Fruit fly (Drosophila melanogaster) whole organism, embryonic: ENCODE data around the gene Or74a.

Experiments used
- Atf3 ChIP-seq: fragments of 200-800 bp; sonication (Bioruptor generic); optimal IDR thresholded peaks from 3 replicates; lab custom pipeline; 2016; ENCODE audit warnings: missing biosample characterization, missing genetic modification characterization
- Atf6 ChIP-seq: fragments of 200-800 bp; sonication (Bioruptor generic); IDR thresholded peaks from 2 replicates; pipeline ENCODE4 v1.3.6; 2022; ENCODE audit warnings: missing biosample characterization, missing genetic modification characterization
- CG10209 ChIP-seq: fragments of 200-800 bp; sonication (Bioruptor generic); optimal IDR thresholded peaks from 3 replicates; lab custom pipeline; 2017; ENCODE audit warnings: missing biosample characterization, mild to moderate bottlenecking, missing genetic modification characterization, missing genetic modification reagents
- CG10274 ChIP-seq: fragments of 200-800 bp; sonication (Bioruptor generic); optimal IDR thresholded peaks from 3 replicates; lab custom pipeline; 2017; ENCODE audit warnings: missing biosample characterization, mild to moderate bottlenecking, missing genetic modification characterization
- CG10565 ChIP-seq: fragments of 200-800 bp; sonication (Bioruptor generic); optimal IDR thresholded peaks from 3 replicates; lab custom pipeline; 2016; ENCODE audit warnings: missing biosample characterization, mild to moderate bottlenecking, missing genetic modification characterization
- CG10959 ChIP-seq: fragments of 200-800 bp; sonication (Bioruptor generic); IDR thresholded peaks from 2 replicates; pipeline ENCODE4 v1.3.6; 2022; ENCODE audit warnings: missing biosample characterization, missing genetic modification characterization
- CG11085 ChIP-seq: fragments of 200-800 bp; sonication (Bioruptor generic); IDR thresholded peaks from 2 replicates; pipeline ENCODE4 v1.3.6; 2022; ENCODE audit warnings: missing biosample characterization, missing genetic modification characterization
- CG12104 ChIP-seq: fragments of 200-800 bp; sonication (Bioruptor generic); optimal IDR thresholded peaks from 3 replicates; lab custom pipeline; 2016; ENCODE audit warnings: missing biosample characterization, missing genetic modification characterization
- CG12155 ChIP-seq: fragments of 200-800 bp; sonication (Bioruptor generic); optimal IDR thresholded peaks from 3 replicates; lab custom pipeline; 2016; ENCODE audit warnings: missing biosample characterization, missing genetic modification characterization
- CG15269 ChIP-seq: fragments of 200-800 bp; sonication (Bioruptor generic); optimal IDR thresholded peaks from 2 replicates; lab custom pipeline; 2018; ENCODE audit warnings: missing biosample characterization, mild to moderate bottlenecking, missing genetic modification characterization, moderate library complexity
- CG17359 ChIP-seq: fragments of 200-800 bp; sonication (Bioruptor generic); optimal IDR thresholded peaks from 3 replicates; lab custom pipeline; 2018; ENCODE audit warnings: missing biosample characterization, mild to moderate bottlenecking, missing genetic modification characterization, moderate library complexity
- CG18011 ChIP-seq: fragments of 200-800 bp; sonication (Bioruptor generic); optimal IDR thresholded peaks from 2 replicates; lab custom pipeline; 2017; ENCODE audit warnings: missing biosample characterization, missing genetic modification characterization, mild to moderate bottlenecking, moderate library complexity, missing genotype
- CG2129 ChIP-seq: fragments of 200-800 bp; sonication (Bioruptor generic); IDR thresholded peaks from 2 replicates; pipeline ENCODE4 v1.3.6; 2022; ENCODE audit warnings: missing biosample characterization, missing genetic modification characterization; ENCODE audit not compliant: partially characterized antibody
- CG31365 ChIP-seq: fragments of 200-800 bp; sonication (Bioruptor generic); optimal IDR thresholded peaks from 2 replicates; lab custom pipeline; 2018; ENCODE audit warnings: missing biosample characterization, mild to moderate bottlenecking, missing genetic modification characterization
- CG34376 ChIP-seq: fragments of 200-800 bp; sonication (Bioruptor generic); optimal IDR thresholded peaks from 2 replicates; lab custom pipeline; 2018; ENCODE audit warnings: missing biosample characterization, mild to moderate bottlenecking, missing genetic modification characterization
- CG4820 ChIP-seq: fragments of 200-800 bp; sonication (Bioruptor generic); optimal IDR thresholded peaks from 3 replicates; lab custom pipeline; 2016; ENCODE audit warnings: missing biosample characterization, missing genetic modification characterization
- CG6254 ChIP-seq: fragments of 200-800 bp; sonication (Bioruptor generic); optimal IDR thresholded peaks from 3 replicates; lab custom pipeline; 2017; ENCODE audit warnings: mild to moderate bottlenecking, missing biosample characterization, missing genetic modification reagents, missing genetic modification characterization
- CG6854 ChIP-seq: fragments of 200-800 bp; sonication (Bioruptor generic); optimal IDR thresholded peaks from 3 replicates; lab custom pipeline; 2017; ENCODE audit warnings: missing biosample characterization, mild to moderate bottlenecking, missing genetic modification characterization
- CG7357 ChIP-seq: fragments of 200-800 bp; sonication (Bioruptor generic); IDR thresholded peaks from 3 replicates; pipeline ENCODE4 v1.3.6; 2022; ENCODE audit warnings: missing biosample characterization, missing genetic modification characterization
- CG8924 ChIP-seq: fragments of 200-800 bp; optimal IDR thresholded peaks from 3 replicates; lab custom pipeline; 2019; ENCODE audit warnings: missing biosample characterization, mild to moderate bottlenecking, missing genetic modification characterization, moderate library complexity
- CHES-1-like ChIP-seq: fragments of 200-800 bp; sonication (Bioruptor generic); optimal IDR thresholded peaks from 2 replicates; lab custom pipeline; 2016; ENCODE audit warnings: missing biosample characterization, missing genetic modification characterization
- CoRest ChIP-seq: fragments of 200-800 bp; sonication (Bioruptor generic); optimal IDR thresholded peaks from 3 replicates; lab custom pipeline; 2018; ENCODE audit warnings: missing biosample characterization, mild to moderate bottlenecking, missing genetic modification characterization, moderate library complexity
- Dbx ChIP-seq: fragments of 200-800 bp; sonication (Bioruptor generic); IDR thresholded peaks from 3 replicates; pipeline ENCODE4 v1.3.6; 2022; ENCODE audit warnings: missing biosample characterization, missing genetic modification characterization
- H15 ChIP-seq: fragments of 200-800 bp; sonication (Bioruptor generic); IDR thresholded peaks from 3 replicates; pipeline ENCODE4 v1.3.6; 2022; ENCODE audit warnings: missing biosample characterization, missing genetic modification characterization
- Jarid2 ChIP-seq: fragments of 200-800 bp; sonication (Bioruptor generic); optimal IDR thresholded peaks from 3 replicates; lab custom pipeline; 2017; ENCODE audit warnings: mild to moderate bottlenecking, missing biosample characterization, missing genetic modification reagents, missing genetic modification characterization
- Kr ChIP-seq: fragments of 200-800 bp; sonication (Bioruptor generic); optimal IDR thresholded peaks from 2 replicates; lab custom pipeline; 2017; ENCODE audit warnings: missing biosample characterization, mild to moderate bottlenecking, missing genetic modification characterization
- Max ChIP-seq: fragments of 200-800 bp; sonication (Bioruptor generic); optimal IDR thresholded peaks from 2 replicates; lab custom pipeline; 2016; ENCODE audit warnings: missing biosample characterization, mild to moderate bottlenecking, missing genetic modification characterization
- Meics ChIP-seq: fragments of 200-800 bp; sonication (Bioruptor generic); optimal IDR thresholded peaks from 2 replicates; lab custom pipeline; 2017; ENCODE audit warnings: missing biosample characterization, mild to moderate bottlenecking, missing genetic modification characterization
- Nf-YB ChIP-seq: fragments of 200-800 bp; sonication (Bioruptor generic); optimal IDR thresholded peaks from 3 replicates; lab custom pipeline; 2019; ENCODE audit warnings: missing biosample characterization, mild to moderate bottlenecking, missing genetic modification characterization, moderate library complexity
- Six4 ChIP-seq: fragments of 200-800 bp; sonication (Bioruptor generic); optimal IDR thresholded peaks from 2 replicates; lab custom pipeline; 2016; ENCODE audit warnings: missing biosample characterization, missing genetic modification characterization
- Vsx1 ChIP-seq: fragments of 200-800 bp; sonication (Bioruptor generic); optimal IDR thresholded peaks from 2 replicates; lab custom pipeline; 2017; ENCODE audit warnings: missing biosample characterization, mild to moderate bottlenecking, missing genetic modification characterization, missing genetic modification reagents
- abd-A ChIP-seq: fragments of 200-800 bp; sonication (Bioruptor generic); optimal IDR thresholded peaks from 3 replicates; lab custom pipeline; 2019; ENCODE audit warnings: missing biosample characterization, mild to moderate bottlenecking, missing genetic modification characterization, moderate library complexity
- ash1 ChIP-seq: fragments of 200-800 bp; sonication (Bioruptor generic); optimal IDR thresholded peaks from 2 replicates; lab custom pipeline; 2018; ENCODE audit warnings: missing biosample characterization, mild to moderate bottlenecking, missing genetic modification characterization
- cwo ChIP-seq: fragments of 200-800 bp; sonication (Bioruptor generic); optimal IDR thresholded peaks from 3 replicates; lab custom pipeline; 2017; ENCODE audit warnings: missing biosample characterization, missing genetic modification characterization, mild to moderate bottlenecking, moderate library complexity, missing genetic modification reagents
- ewg ChIP-seq: fragments of 200-800 bp; sonication (Bioruptor generic); optimal IDR thresholded peaks from 3 replicates; lab custom pipeline; 2017; ENCODE audit warnings: mild to moderate bottlenecking, missing biosample characterization, missing genetic modification reagents, missing genetic modification characterization
- fd102C ChIP-seq: fragments of 200-800 bp; sonication (Bioruptor generic); optimal IDR thresholded peaks from 2 replicates; lab custom pipeline; 2018; ENCODE audit warnings: missing biosample characterization, mild to moderate bottlenecking, missing genetic modification characterization, moderate library complexity
- gsb ChIP-seq: fragments of 200-800 bp; sonication (Bioruptor generic); IDR thresholded peaks from 2 replicates; pipeline ENCODE4 v1.3.6; 2022; ENCODE audit warnings: missing biosample characterization, missing genetic modification characterization
- hb ChIP-seq: fragments of 200-800 bp; sonication (Bioruptor generic); IDR thresholded peaks from 3 replicates; pipeline ENCODE4 v1.3.6; 2022; ENCODE audit warnings: missing biosample characterization, missing genetic modification characterization; ENCODE audit not compliant: partially characterized antibody
- ken ChIP-seq: fragments of 200-800 bp; sonication (Bioruptor generic); IDR thresholded peaks from 3 replicates; pipeline ENCODE4 v1.3.6; 2022; ENCODE audit warnings: missing biosample characterization, missing genetic modification characterization
- lov ChIP-seq, 2 experiments: fragments of 200-800 bp in 1 of 2; fragments of >200 bp in 1 of 2; sonication (Bioruptor generic) in 1 of 2; IDR thresholded peaks in 1 of 2; optimal IDR thresholded peaks in 1 of 2; 2 replicates in 1 of 2; 3 replicates in 1 of 2; pipeline versions ENCODE4 v1.3.6 to Lab custom; 2017 to 2022; ENCODE audit warnings: missing biosample characterization in 1 of 2, missing genetic modification characterization in 1 of 2
- nerfin-1 ChIP-seq: fragments of 200-800 bp; sonication (Bioruptor generic); optimal IDR thresholded peaks from 3 replicates; lab custom pipeline; 2019; ENCODE audit warnings: missing biosample characterization, mild to moderate bottlenecking, missing genetic modification characterization, moderate library complexity
- oc ChIP-seq: fragments of 200-800 bp; sonication (Bioruptor generic); optimal IDR thresholded peaks from 2 replicates; lab custom pipeline; 2018; ENCODE audit warnings: missing biosample characterization, mild to moderate bottlenecking, missing genetic modification characterization, moderate library complexity
- otp ChIP-seq: fragments of 200-800 bp; sonication (Bioruptor generic); IDR thresholded peaks from 3 replicates; pipeline ENCODE4, ENCODE4 v1.3.6; 2022; ENCODE audit warnings: missing biosample characterization, missing genetic modification characterization
- row ChIP-seq: fragments of 200-800 bp; sonication (Bioruptor generic); IDR thresholded peaks from 3 replicates; pipeline ENCODE4 v1.3.6; 2022; ENCODE audit warnings: missing biosample characterization, missing genetic modification characterization
- run ChIP-seq: fragments of 200-800 bp; sonication (Bioruptor generic); optimal IDR thresholded peaks from 3 replicates; lab custom pipeline; 2018; ENCODE audit warnings: missing biosample characterization, mild to moderate bottlenecking, missing genetic modification characterization
- sug ChIP-seq: fragments of 200-800 bp; optimal IDR thresholded peaks from 2 replicates; lab custom pipeline; 2019; ENCODE audit warnings: missing biosample characterization, mild to moderate bottlenecking, missing genetic modification characterization, moderate library complexity
- tio ChIP-seq: fragments of 200-800 bp; sonication (Bioruptor generic); optimal IDR thresholded peaks from 2 replicates; lab custom pipeline; 2017; ENCODE audit warnings: missing biosample characterization, missing genetic modification characterization, inconsistent platforms
- trh ChIP-seq: fragments of 200-800 bp; sonication (Bioruptor generic); optimal IDR thresholded peaks from 2 replicates; lab custom pipeline; 2016; ENCODE audit warnings: missing biosample characterization, missing genetic modification characterization
- zen2 ChIP-seq: fragments of 200-800 bp; sonication (Bioruptor generic); IDR thresholded peaks from 3 replicates; pipeline ENCODE4 v1.3.6; 2022; ENCODE audit warnings: missing biosample characterization, missing genetic modification characterization; ENCODE audit not compliant: partially characterized antibody
- zf30C ChIP-seq: fragments of 200-800 bp; sonication (Bioruptor generic); optimal IDR thresholded peaks from 3 replicates; lab custom pipeline; 2018; ENCODE audit warnings: missing biosample characterization, mild to moderate bottlenecking, missing genetic modification characterization

Or74a gene

DNA sequence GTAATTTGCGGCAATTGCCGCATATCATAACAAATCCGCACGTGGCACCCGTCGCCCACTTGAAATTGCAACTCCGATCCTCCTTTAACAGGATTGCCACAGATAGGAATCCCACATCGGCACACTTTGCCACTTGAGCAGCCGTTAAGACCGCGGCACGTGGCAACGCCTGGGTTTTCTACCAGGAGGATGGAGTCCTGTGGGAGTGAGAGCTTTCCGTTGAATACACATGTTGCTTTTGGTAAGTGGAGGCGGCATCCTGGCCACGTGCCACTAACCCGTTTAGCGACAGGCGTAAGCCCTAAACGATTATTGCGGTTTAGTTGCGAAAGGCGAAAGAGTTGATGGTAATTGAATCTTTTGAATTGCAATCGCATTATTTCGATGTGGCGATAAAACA, 29.5 kb upstream of the Or74a start:
- TF ChIP-seq Atf6 (no peak), Six4 (no peak), Jarid2 (GFP tag; lab: Kevin White, UChicago) (no peak), run (tag; lab: Kevin White, UChicago) (peak; percentile 75), cwo (GFP tag; lab: Kevin White, UChicago) (no peak), CG10959 (GFP tag; lab: Robert Waterston, UW) (no peak), CG8924 (tag; lab: Kevin White, UChicago) (no peak), CG34376 (GFP tag; lab: Kevin White, UChicago) (no peak), H15 (GFP tag; lab: Robert Waterston, UW) (no peak), CoRest (tag; lab: Kevin White, UChicago) (no peak), zf30C (GFP tag; lab: Kevin White, UChicago) (no peak), Kr (GFP tag; lab: Kevin White, UChicago) (peak; percentile 54), zen2 (no peak), CG31365 (tag; lab: Kevin White, UChicago) (no peak), Nf-YB (no peak), tio (no peak), CG15269 (no peak), CG12155 (GFP tag; lab: Kevin White, UChicago) (no peak), Meics (no peak), CG4820 (GFP tag; lab: Kevin White, UChicago) (no peak), CHES-1-like (no peak), ewg (no peak), trh (GFP tag; lab: Kevin White, UChicago) (no peak), hb (GFP tag; lab: Robert Waterston, UW) (no peak), abd-A (tag; lab: Kevin White, UChicago) (peak; percentile 9), fd102C (GFP tag; lab: Kevin White, UChicago) (no peak), CG17359 (tag; lab: Kevin White, UChicago) (no peak), nerfin-1 (tag; lab: Kevin White, UChicago) (peak; percentile 4), CG2129 (GFP tag; lab: Robert Waterston, UW) (no peak), CG6854 (GFP tag; lab: Kevin White, UChicago) (no peak), Dbx (GFP tag; lab: Robert Waterston, UW) (no peak), Vsx1 (GFP tag; lab: Kevin White, UChicago) (no peak), CG11085 (GFP tag; lab: Robert Waterston, UW) (no peak), lov (optimal IDR thresholded peaks at IDR 0.05; lab: Kevin White, UChicago) (no peak), lov (GFP tag; IDR thresholded peaks at IDR 0.05; lab: Robert Waterston, UW) (no peak), row (GFP tag; lab: Robert Waterston, UW) (no peak), CG7357 (GFP tag; lab: Robert Waterston, UW) (no peak), oc (peak; percentile 77), Max (no peak), CG10209 (GFP tag; lab: Kevin White, UChicago) (no peak), ken (GFP tag; lab: Robert Waterston, UW) (no peak), CG12104 (no peak), gsb (GFP tag; lab: Robert Waterston, UW) (no peak), sug (no peak), otp (GFP tag; lab: Robert Waterston, UW) (no peak), CG10565 (GFP tag; lab: Kevin White, UChicago) (no peak), Atf3 (no peak), CG10274 (GFP tag; lab: Kevin White, UChicago) (no peak), CG18011 (no peak), CG6254 (GFP tag; lab: Kevin White, UChicago) (no peak), ash1 (GFP tag; lab: Kevin White, UChicago) (no peak)
